Worm (Caenorhabditis elegans) whole organism, late embryonic: Measurements from ENCODE around the gene ced-13.

Experiments used
- ama-1 ChIP-seq: fragments of 150-350 bp; optimal IDR thresholded peaks from 2 replicates; lab custom pipeline; 2014
- ceh-22 ChIP-seq: sonication (generic microtip); optimal IDR thresholded peaks from 2 replicates; lab custom pipeline; 2017; ENCODE audit warnings: missing biosample characterization, missing genetic modification characterization
- ceh-9 ChIP-seq: sonication (generic microtip); optimal IDR thresholded peaks from 2 replicates; lab custom pipeline; 2016; ENCODE audit warnings: mild to moderate bottlenecking, missing genetic modification characterization, inconsistent platforms, missing compliant biosample characterization
- dmd-4 ChIP-seq: sonication (generic microtip); optimal IDR thresholded peaks from 2 replicates; lab custom pipeline; 2016; ENCODE audit warnings: borderline replicate concordance, missing genetic modification characterization, missing compliant biosample characterization
- fax-1 ChIP-seq: sonication (generic microtip); optimal IDR thresholded peaks from 2 replicates; lab custom pipeline; 2016; ENCODE audit warnings: missing genotype, missing genetic modification characterization, missing compliant biosample characterization
- lin-11 ChIP-seq: fragments of 200-800 bp; sonication (Bioruptor generic); optimal IDR thresholded peaks from 2 replicates; lab custom pipeline; 2018; ENCODE audit warnings: mild to moderate bottlenecking, missing genetic modification characterization, missing compliant biosample characterization
- npax-4 ChIP-seq: sonication (generic microtip); optimal IDR thresholded peaks from 2 replicates; lab custom pipeline; 2016; ENCODE audit warnings: missing genetic modification characterization, missing compliant biosample characterization
- pha-4 ChIP-seq: fragments of 150-350 bp; optimal IDR thresholded peaks from 2 replicates; lab custom pipeline; 2018; ENCODE audit warnings: missing biosample characterization, missing genetic modification reagents, missing genetic modification characterization

ce11 chrX:8308491-8308890 is 9.0 kb upstream of the ced-13 start:
- TF ChIP-seq dmd-4 (tag; lab: Kevin White, UChicago) = no peak
- no peak for TF ChIP-seq pha-4 (tag; lab: Kevin White, UChicago)
- TF ChIP-seq ama-1 (lab: Kevin White, UChicago) = no peak
- TF ChIP-seq ceh-22 (tag; lab: Kevin White, UChicago) = no peak
- TF ChIP-seq ceh-9 (tag; lab: Kevin White, UChicago) = no peak
- TF ChIP-seq fax-1 (tag; lab: Kevin White, UChicago) = no peak
- no peak for TF ChIP-seq lin-11 (tag; lab: Kevin White, UChicago)
- TF ChIP-seq npax-4 = no peak
